Fruit fly (Drosophila melanogaster) whole organism, embryonic: ENCODE measurements around the gene CG8289.

ENCODE experiments used
- Antp ChIP-seq: fragments of 200-800 bp; sonication (Bioruptor generic); optimal IDR thresholded peaks from 3 replicates; lab custom pipeline; 2016; ENCODE audit warnings: missing biosample characterization, missing genetic modification characterization
- Atf-2 ChIP-seq: fragments of 200-800 bp; sonication (Bioruptor generic); optimal IDR thresholded peaks from 2 replicates; lab custom pipeline; 2016; ENCODE audit warnings: missing biosample characterization, missing genetic modification characterization
- Atf3 ChIP-seq: fragments of 200-800 bp; sonication (Bioruptor generic); optimal IDR thresholded peaks from 3 replicates; lab custom pipeline; 2016; ENCODE audit warnings: missing biosample characterization, missing genetic modification characterization
- CG1024 ChIP-seq: fragments of 200-800 bp; sonication (Bioruptor generic); IDR thresholded peaks from 2 replicates; pipeline ENCODE4 v1.3.6; 2022; ENCODE audit warnings: missing biosample characterization, missing genetic modification characterization
- CG10366 ChIP-seq: fragments of 200-800 bp; sonication (Bioruptor generic); IDR thresholded peaks from 2 replicates; pipeline ENCODE4 v1.3.6; 2022; ENCODE audit warnings: missing biosample characterization, missing genetic modification characterization
- CG10462 ChIP-seq: fragments of 200-800 bp; sonication (Bioruptor generic); optimal IDR thresholded peaks from 2 replicates; lab custom pipeline; 2016; ENCODE audit warnings: missing biosample characterization, missing genetic modification characterization
- CG10654 ChIP-seq: fragments of 200-800 bp; sonication (Bioruptor generic); optimal IDR thresholded peaks from 2 replicates; lab custom pipeline; 2016; ENCODE audit warnings: missing biosample characterization, missing genetic modification characterization
- CG12071 ChIP-seq: fragments of 200-800 bp; sonication (Bioruptor generic); optimal IDR thresholded peaks from 3 replicates; lab custom pipeline; 2018; ENCODE audit warnings: missing biosample characterization, mild to moderate bottlenecking, missing genetic modification characterization
- CG14667 ChIP-seq: fragments of 200-800 bp; sonication (Bioruptor generic); IDR thresholded peaks from 2 replicates; pipeline ENCODE4 v1.3.6; 2022; ENCODE audit warnings: missing biosample characterization, missing genetic modification characterization
- CG1647 ChIP-seq: fragments of 200-800 bp; sonication (Bioruptor generic); optimal IDR thresholded peaks from 3 replicates; lab custom pipeline; 2016; ENCODE audit warnings: missing biosample characterization, missing genetic modification characterization
- CG16779 ChIP-seq: fragments of 200-800 bp; sonication (Bioruptor generic); IDR thresholded peaks from 2 replicates; pipeline ENCODE4 v1.3.6; 2022; ENCODE audit warnings: missing biosample characterization, missing genetic modification characterization
- CG17802 ChIP-seq: fragments of 200-800 bp; sonication (Bioruptor generic); optimal IDR thresholded peaks from 2 replicates; lab custom pipeline; 2018; ENCODE audit warnings: missing biosample characterization, mild to moderate bottlenecking, missing genetic modification characterization, moderate library complexity
- CG17829 ChIP-seq: fragments of 200-800 bp; optimal IDR thresholded peaks from 2 replicates; lab custom pipeline; 2019; ENCODE audit warnings: missing biosample characterization, mild to moderate bottlenecking, missing genetic modification characterization, moderate library complexity
- CG1832 ChIP-seq: fragments of 200-800 bp; sonication (Bioruptor generic); optimal IDR thresholded peaks from 2 replicates; lab custom pipeline; 2017; ENCODE audit warnings: missing biosample characterization, mild to moderate bottlenecking, missing genetic modification characterization, inconsistent platforms
- CG18619 ChIP-seq: fragments of 200-800 bp; sonication (Bioruptor generic); optimal IDR thresholded peaks from 3 replicates; lab custom pipeline; 2017; ENCODE audit warnings: missing biosample characterization, mild to moderate bottlenecking, missing genetic modification characterization
- CG3726 ChIP-seq: fragments of 200-800 bp; sonication (Bioruptor generic); IDR thresholded peaks from 3 replicates; pipeline ENCODE4, ENCODE4 v1.3.6; 2022; ENCODE audit warnings: missing biosample characterization, missing genetic modification characterization
- CG5245 ChIP-seq: fragments of 200-800 bp; sonication (Bioruptor generic); optimal IDR thresholded peaks from 3 replicates; lab custom pipeline; 2016; ENCODE audit warnings: missing biosample characterization, missing genetic modification characterization
- CG5953 ChIP-seq: fragments of 200-800 bp; sonication (Bioruptor generic); IDR thresholded peaks from 2 replicates; pipeline ENCODE4 v1.3.6; 2022; ENCODE audit warnings: missing biosample characterization, missing genetic modification characterization
- CG6689 ChIP-seq: fragments of 200-800 bp; sonication (Bioruptor generic); IDR thresholded peaks from 2 replicates; pipeline ENCODE4 v1.3.6; 2022; ENCODE audit warnings: missing biosample characterization, missing genetic modification characterization
- CG8089 ChIP-seq: fragments of 200-800 bp; sonication (Bioruptor generic); optimal IDR thresholded peaks from 3 replicates; lab custom pipeline; 2016; ENCODE audit warnings: missing biosample characterization, missing genetic modification characterization
- CG8281 ChIP-seq: fragments of 200-800 bp; sonication (Bioruptor generic); optimal IDR thresholded peaks from 2 replicates; lab custom pipeline; 2018; ENCODE audit warnings: missing biosample characterization, mild to moderate bottlenecking, missing genetic modification characterization, moderate library complexity
- CG8924 ChIP-seq: fragments of 200-800 bp; optimal IDR thresholded peaks from 3 replicates; lab custom pipeline; 2019; ENCODE audit warnings: missing biosample characterization, mild to moderate bottlenecking, missing genetic modification characterization, moderate library complexity
- CG9437 ChIP-seq: fragments of 200-800 bp; sonication (Bioruptor generic); optimal IDR thresholded peaks from 2 replicates; lab custom pipeline; 2018; ENCODE audit warnings: missing biosample characterization, mild to moderate bottlenecking, missing genetic modification characterization
- E2f1 ChIP-seq: fragments of 200-800 bp; sonication (Bioruptor generic); IDR thresholded peaks from 2 replicates; pipeline ENCODE4 v1.3.6; 2022; ENCODE audit warnings: missing biosample characterization, missing genetic modification characterization
- ERR ChIP-seq: fragments of 200-800 bp; sonication (Bioruptor generic); optimal IDR thresholded peaks from 2 replicates; lab custom pipeline; 2016; ENCODE audit warnings: missing biosample characterization, missing genetic modification characterization
- Hey ChIP-seq: fragments of 200-800 bp; sonication (Bioruptor generic); optimal IDR thresholded peaks from 3 replicates; lab custom pipeline; 2018; ENCODE audit warnings: missing biosample characterization, mild to moderate bottlenecking, missing genetic modification characterization
- Myb ChIP-seq: fragments of 200-800 bp; sonication (Bioruptor generic); optimal IDR thresholded peaks from 2 replicates; lab custom pipeline; 2016; ENCODE audit warnings: missing biosample characterization, missing genetic modification characterization
- PHDP ChIP-seq: fragments of 200-800 bp; sonication (Bioruptor generic); optimal IDR thresholded peaks from 3 replicates; lab custom pipeline; 2018; ENCODE audit warnings: missing biosample characterization, mild to moderate bottlenecking, missing genetic modification characterization, moderate library complexity
- Rx ChIP-seq: fragments of 200-800 bp; sonication (Bioruptor generic); IDR thresholded peaks from 2 replicates; pipeline ENCODE4 v1.3.6; 2022; ENCODE audit warnings: missing biosample characterization, missing genetic modification characterization
- Six4 ChIP-seq: fragments of 200-800 bp; sonication (Bioruptor generic); optimal IDR thresholded peaks from 2 replicates; lab custom pipeline; 2016; ENCODE audit warnings: missing biosample characterization, missing genetic modification characterization
- al ChIP-seq: fragments of 200-800 bp; sonication (Bioruptor generic); IDR thresholded peaks from 2 replicates; pipeline ENCODE4 v1.3.6; 2022; ENCODE audit warnings: missing biosample characterization, missing genetic modification characterization
- ase ChIP-seq: fragments of 200-800 bp; sonication (Bioruptor generic); IDR thresholded peaks from 3 replicates; pipeline ENCODE4 v1.3.6; 2022; ENCODE audit warnings: missing biosample characterization, missing genetic modification characterization
- ash1 ChIP-seq: fragments of 200-800 bp; sonication (Bioruptor generic); optimal IDR thresholded peaks from 2 replicates; lab custom pipeline; 2018; ENCODE audit warnings: missing biosample characterization, mild to moderate bottlenecking, missing genetic modification characterization
- az2 ChIP-seq: fragments of 200-800 bp; sonication (Bioruptor generic); optimal IDR thresholded peaks from 3 replicates; lab custom pipeline; 2016; ENCODE audit warnings: missing biosample characterization, missing genetic modification characterization
- bbx ChIP-seq: fragments of 200-800 bp; sonication (Bioruptor generic); IDR thresholded peaks from 2 replicates; pipeline ENCODE4 v1.3.6; 2022; ENCODE audit warnings: missing biosample characterization, missing genetic modification characterization; ENCODE audit not compliant: partially characterized antibody
- corto ChIP-seq: fragments of 200-800 bp; sonication (Bioruptor generic); optimal IDR thresholded peaks from 2 replicates; lab custom pipeline; 2016; ENCODE audit warnings: missing biosample characterization, mild to moderate bottlenecking, missing genetic modification characterization, moderate library complexity
- cwo ChIP-seq: fragments of 200-800 bp; sonication (Bioruptor generic); optimal IDR thresholded peaks from 3 replicates; lab custom pipeline; 2017; ENCODE audit warnings: missing biosample characterization, missing genetic modification characterization, mild to moderate bottlenecking, moderate library complexity, missing genetic modification reagents
- dan ChIP-seq: fragments of 200-800 bp; sonication (Bioruptor generic); IDR thresholded peaks from 2 replicates; pipeline ENCODE4 v1.3.6; 2022; ENCODE audit warnings: missing biosample characterization, missing genetic modification characterization
- eve ChIP-seq, 2 experiments: fragments of >200 bp; optimal IDR thresholded peaks; 2 replicates each; lab custom pipeline; 2017; ENCODE audit warnings: missing biosample characterization in 2 of 2, missing genetic modification characterization in 2 of 2
- gfzf ChIP-seq: fragments of 200-800 bp; sonication (Bioruptor generic); optimal IDR thresholded peaks from 2 replicates; lab custom pipeline; 2016; ENCODE audit warnings: missing biosample characterization, mild to moderate bottlenecking, missing genetic modification characterization, moderate library complexity
- grn ChIP-seq: fragments of 200-800 bp; sonication (Bioruptor generic); optimal IDR thresholded peaks from 3 replicates; lab custom pipeline; 2017; ENCODE audit warnings: missing biosample characterization, missing genetic modification characterization
- gsb-n ChIP-seq: fragments of 200-800 bp; sonication (Bioruptor generic); optimal IDR thresholded peaks from 3 replicates; lab custom pipeline; 2018; ENCODE audit warnings: missing biosample characterization, mild to moderate bottlenecking, missing genetic modification characterization
- kah ChIP-seq: fragments of 200-800 bp; sonication (Bioruptor generic); optimal IDR thresholded peaks from 2 replicates; lab custom pipeline; 2018; ENCODE audit warnings: missing biosample characterization, mild to moderate bottlenecking, missing genetic modification characterization
- knrl ChIP-seq: fragments of 200-800 bp; sonication (Bioruptor generic); IDR thresholded peaks from 3 replicates; pipeline ENCODE4 v1.3.6; 2022; ENCODE audit warnings: missing biosample characterization, missing genetic modification characterization; ENCODE audit not compliant: partially characterized antibody
- pb ChIP-seq: fragments of 200-800 bp; sonication (Bioruptor generic); optimal IDR thresholded peaks from 3 replicates; lab custom pipeline; 2016; ENCODE audit warnings: missing biosample characterization, missing genetic modification characterization
- pnt ChIP-seq: fragments of 200-800 bp; sonication (Bioruptor generic); optimal IDR thresholded peaks from 3 replicates; lab custom pipeline; 2016; ENCODE audit warnings: missing biosample characterization, missing genetic modification characterization
- pzg ChIP-seq: fragments of 200-800 bp; sonication (Bioruptor generic); optimal IDR thresholded peaks from 3 replicates; lab custom pipeline; 2018; ENCODE audit warnings: missing biosample characterization, mild to moderate bottlenecking, missing genetic modification characterization, moderate library complexity
- rib ChIP-seq: fragments of 200-800 bp; sonication (Bioruptor generic); IDR thresholded peaks from 2 replicates; pipeline ENCODE4 v1.3.6; 2022; ENCODE audit warnings: missing biosample characterization, missing genetic modification characterization
- ro ChIP-seq: fragments of 200-800 bp; sonication (Bioruptor generic); IDR thresholded peaks from 2 replicates; pipeline ENCODE4 v1.3.6; 2022; ENCODE audit warnings: missing biosample characterization, missing genetic modification characterization
- salm ChIP-seq: fragments of 200-800 bp; sonication (Bioruptor generic); optimal IDR thresholded peaks from 2 replicates; lab custom pipeline; 2018; ENCODE audit warnings: missing biosample characterization, mild to moderate bottlenecking, missing genetic modification characterization
- slbo ChIP-seq: fragments of 200-800 bp; sonication (Bioruptor generic); IDR thresholded peaks from 2 replicates; pipeline ENCODE4 v1.3.6; 2022; ENCODE audit warnings: missing biosample characterization, missing genetic modification characterization
- zen ChIP-seq: fragments of 200-800 bp; sonication (Bioruptor generic); optimal IDR thresholded peaks from 3 replicates; lab custom pipeline; 2018; ENCODE audit warnings: missing biosample characterization, mild to moderate bottlenecking, missing genetic modification characterization, moderate library complexity

CG8289 gene

dm6 chrX:17657050-17657696 is 21.3 kb upstream of the CG8289 start, which contains the start of gene beta-Spec (continued):
- TF ChIP-seq CG10366 (GFP tag; lab: Robert Waterston, UW) (no peak), al (GFP tag; lab: Robert Waterston, UW) (no peak), Myb (GFP tag; lab: Kevin White, UChicago) (no peak), CG17802 (tag; lab: Kevin White, UChicago) (no peak), CG16779 (no peak), gfzf (peak; percentile 56), Rx (GFP tag; lab: Robert Waterston, UW) (no peak), CG3726 (GFP tag; lab: Robert Waterston, UW) (no peak), E2f1 (GFP tag; lab: Robert Waterston, UW) (no peak), CG17829 (tag; lab: Kevin White, UChicago) (no peak), ro (no peak), bbx (0 out of 2 replicates have a peak, but pooled peaks have one; percentile 25), corto (GFP tag; lab: Kevin White, UChicago) (no peak), gsb-n (no peak), CG6689 (GFP tag; lab: Robert Waterston, UW) (no peak), eve (GFP tag; optimal IDR thresholded peaks at IDR 0.05; lab: Kevin White, UChicago) (no peak), PHDP (no peak), CG8924 (tag; lab: Kevin White, UChicago) (peak; percentile 34), CG10462 (GFP tag; lab: Kevin White, UChicago) (no peak), CG14667 (GFP tag; lab: Robert Waterston, UW) (no peak), ERR (GFP tag; lab: Kevin White, UChicago) (no peak), zen (tag; lab: Kevin White, UChicago) (no peak), dan (no peak), knrl (GFP tag; lab: Robert Waterston, UW) (no peak), cwo (GFP tag; lab: Kevin White, UChicago) (no peak), CG8281 (tag; lab: Kevin White, UChicago) (no peak), Atf-2 (GFP tag; lab: Kevin White, UChicago) (no peak), grn (GFP tag; lab: Kevin White, UChicago) (no peak), CG1024 (GFP tag; lab: Robert Waterston, UW) (no peak), pnt (no peak), slbo (GFP tag; lab: Robert Waterston, UW) (no peak), pzg (peak; percentile 28), Antp (no peak), CG5245 (no peak), CG12071 (GFP tag; lab: Kevin White, UChicago) (no peak), CG1832 (no peak), CG1647 (no peak), CG10654 (GFP tag; lab: Kevin White, UChicago) (no peak), CG8089 (no peak), CG5953 (GFP tag; lab: Robert Waterston, UW) (no peak), salm (tag; lab: Kevin White, UChicago) (no peak), ash1 (GFP tag; lab: Kevin White, UChicago) (no peak), Six4 (no peak), ase (GFP tag; lab: Robert Waterston, UW) (no peak), Hey (tag; lab: Kevin White, UChicago) (no peak), az2 (GFP tag; lab: Kevin White, UChicago) (no peak), CG9437 (GFP tag; lab: Kevin White, UChicago) (no peak), Atf3 (no peak), rib (GFP tag; lab: Robert Waterston, UW) (no peak), pb (GFP tag; lab: Kevin White, UChicago) (no peak), CG18619 (GFP tag; lab: Kevin White, UChicago) (peak; percentile 3), kah (no peak)
